Worm (Caenorhabditis elegans): ENCODE results near the gene F02E11.4.
"Not testable (repeated sequence)": the region's sequence is repeated elsewhere in the genome, so short reads cannot be mapped to it uniquely, and the experiment has no call there.

F02E11.4 gene

ce11 chrII:3290544-3290943, 13.0 kb upstream of the F02E11.4 start, which contains the start of gene F39E9.14:
Gene F39E9.14, minus strand, starts transcription at chrII:3290644.
- TF ChIP-seq nhr-76 (tag; optimal IDR thresholded peaks at IDR 0.05); lin-32 (GFP tag; optimal IDR thresholded peaks at IDR 0.05); ham-2 (GFP tag; optimal IDR thresholded peaks at IDR 0.05): not testable (repeated sequence)

DNA sequence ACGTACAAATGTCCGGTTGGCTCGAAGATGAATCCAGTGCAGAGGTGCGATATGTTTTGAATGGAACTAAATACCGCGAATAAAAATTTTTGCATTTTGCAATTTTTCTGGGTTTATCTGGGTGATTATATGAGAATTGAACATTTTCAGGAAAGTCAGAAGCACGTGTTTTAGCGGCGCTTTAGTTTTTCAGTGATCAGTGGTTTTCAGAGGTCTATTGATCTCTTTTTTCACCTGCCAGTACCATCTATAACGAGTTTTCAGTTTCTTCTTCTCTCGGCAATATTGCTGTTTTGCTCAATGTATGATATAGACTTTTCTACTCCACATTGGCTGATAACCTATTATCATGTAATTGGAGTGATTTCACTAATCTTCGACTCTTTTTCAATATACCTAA, 9.5 kb upstream of the F02E11.4 start, which contains the start of gene sri-63:
Gene sri-63 (plus strand): TSS at position 301 of the 400 bp plus-strand sequence.
- no peak for TF ChIP-seq mep-1 (tag; optimal IDR thresholded peaks at IDR 0.05)
- no peak for TF ChIP-seq mab-5 (tag; optimal IDR thresholded peaks at IDR 0.05)
- no peak for TF ChIP-seq ham-2 (GFP tag; optimal IDR thresholded peaks at IDR 0.05)
- no peak for TF ChIP-seq ces-1 (GFP tag; optimal IDR thresholded peaks at IDR 0.05)

DNA sequence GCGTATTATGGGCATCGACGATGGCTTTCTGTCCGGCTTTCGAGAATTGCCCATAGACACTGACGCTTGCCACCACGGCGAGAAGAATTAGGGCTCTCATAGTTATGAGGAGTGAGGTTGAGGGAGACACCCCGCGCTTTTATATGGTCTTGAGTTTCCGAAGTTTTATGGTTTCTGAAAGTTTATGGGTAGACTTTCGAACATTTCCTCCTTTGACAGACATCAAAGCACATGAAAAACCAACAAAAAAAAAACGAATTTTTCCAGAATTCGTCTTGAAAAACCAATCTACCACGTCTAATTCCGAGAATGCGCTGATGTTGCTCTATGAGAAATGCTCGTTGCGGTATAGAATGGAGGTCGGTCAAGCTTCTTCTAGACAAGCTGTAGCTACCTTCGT, 7.0 kb upstream of the F02E11.4 start, which contains the start of gene scl-15:
Gene scl-15 (minus strand): TSS at position 101 of the 400 bp plus-strand sequence.
- TF ChIP-seq elt-1 (tag; optimal IDR thresholded peaks at IDR 0.05; ENCODE audit: borderline replicate concordance, insufficient read depth) (no peak), lin-13 (tag; optimal IDR thresholded peaks at IDR 0.05) (no peak), flh-1 (GFP tag; optimal IDR thresholded peaks at IDR 0.05) (no peak)

DNA sequence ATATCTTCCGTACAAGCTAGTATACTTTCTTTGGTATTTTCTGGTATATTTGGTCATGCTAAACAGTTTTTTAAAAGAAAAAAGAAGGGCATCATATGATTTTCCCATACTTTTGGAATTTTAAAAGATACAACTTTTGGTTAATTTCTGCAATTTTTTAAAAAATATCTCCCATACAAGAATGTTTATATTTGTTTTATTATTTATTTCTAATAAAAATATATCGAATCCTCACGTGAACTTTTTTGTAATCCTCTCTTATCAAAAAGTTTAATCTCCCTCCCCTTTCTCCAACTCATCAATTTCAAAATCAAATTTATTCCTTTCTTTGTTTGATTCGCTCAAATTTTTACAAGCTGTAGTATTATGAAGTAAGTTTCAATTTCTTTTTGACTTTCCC, 4.8 kb upstream of the F02E11.4 start, which contains the start of gene nep-13:
Gene nep-13 (plus strand): TSS at position 301 of the 400 bp plus-strand sequence.
- TF ChIP-seq nhr-28 (tag; optimal IDR thresholded peaks at IDR 0.05), result no peak
- no peak for TF ChIP-seq ceh-39 (tag; optimal IDR thresholded peaks at IDR 0.05)
- no peak for TF ChIP-seq elt-3 (tag; optimal IDR thresholded peaks at IDR 0.05)
- TF ChIP-seq flh-1 (GFP tag; optimal IDR thresholded peaks at IDR 0.05), result no peak

- TF ChIP-seq cnd-1 (tag; optimal IDR thresholded peaks at IDR 0.05), result no peak
- no peak for TF ChIP-seq lin-13 (tag; optimal IDR thresholded peaks at IDR 0.05)
- TF ChIP-seq sptf-1 (tag; optimal IDR thresholded peaks at IDR 0.05), result no peak
- no peak for TF ChIP-seq flh-1 (GFP tag; optimal IDR thresholded peaks at IDR 0.05)
- no peak for TF ChIP-seq ces-1 (GFP tag; optimal IDR thresholded peaks at IDR 0.05)
- no peak for TF ChIP-seq M03D4.4 (tag; optimal IDR thresholded peaks at IDR 0.05)
- TF ChIP-seq ceh-43 (GFP tag; optimal IDR thresholded peaks at IDR 0.05), result no peak
- no peak for TF ChIP-seq mls-2 (tag; optimal IDR thresholded peaks at IDR 0.05)
Measured at ce11 chrII:3278634-3279033, 1.0 kb upstream of the F02E11.4 start, which contains the start of gene wht-4. Gene wht-4, plus strand, starts transcription at chrII:3278934.

DNA sequence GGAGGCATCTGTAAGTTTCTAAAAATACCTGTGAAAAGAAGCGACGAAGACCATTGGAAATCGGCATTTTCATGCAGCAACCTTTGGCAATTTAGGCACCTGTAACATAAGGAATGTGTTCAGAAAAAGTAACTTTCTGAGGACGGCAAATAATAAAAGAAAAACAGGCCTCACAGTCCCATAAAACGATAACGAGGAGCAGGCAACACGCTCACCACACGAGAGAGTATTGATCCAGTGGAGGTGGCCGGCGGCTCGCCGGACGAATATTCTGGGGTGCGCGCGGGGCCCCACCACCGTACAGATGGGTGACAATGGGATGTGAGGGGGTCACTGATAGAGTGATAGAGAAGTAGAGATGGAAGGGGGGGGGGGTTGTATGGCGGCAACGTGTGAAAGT, 2.7 kb downstream of the F02E11.4 start, which contains the start of gene F02E11.3:
Gene F02E11.3 (minus strand): TSS at position 101 of the 400 bp plus-strand sequence.
- TF ChIP-seq ceh-43 (GFP tag; optimal IDR thresholded peaks at IDR 0.05) (no peak), hlh-1 (tag; optimal IDR thresholded peaks at IDR 0.05) (no peak), zip-8 (tag; optimal IDR thresholded peaks at IDR 0.05) (no peak), ztf-11 (tag; optimal IDR thresholded peaks at IDR 0.05) (no peak), flh-1 (GFP tag; optimal IDR thresholded peaks at IDR 0.05) (no peak), mep-1 (tag; optimal IDR thresholded peaks at IDR 0.05) (no peak), nhr-2 (tag; optimal IDR thresholded peaks at IDR 0.05) (no peak), drap-1 (GFP tag; optimal IDR thresholded peaks at IDR 0.05) (no peak), lin-32 (GFP tag; optimal IDR thresholded peaks at IDR 0.05) (no peak), nhr-237 (tag; optimal IDR thresholded peaks at IDR 0.05) (no peak), elt-1 (tag; optimal IDR thresholded peaks at IDR 0.05; ENCODE audit: borderline replicate concordance, insufficient read depth) (no peak), snpc-4 (tag; optimal IDR thresholded peaks at IDR 0.05) (no peak), pha-4 (tag; optimal IDR thresholded peaks at IDR 0.05) (no peak)

DNA sequence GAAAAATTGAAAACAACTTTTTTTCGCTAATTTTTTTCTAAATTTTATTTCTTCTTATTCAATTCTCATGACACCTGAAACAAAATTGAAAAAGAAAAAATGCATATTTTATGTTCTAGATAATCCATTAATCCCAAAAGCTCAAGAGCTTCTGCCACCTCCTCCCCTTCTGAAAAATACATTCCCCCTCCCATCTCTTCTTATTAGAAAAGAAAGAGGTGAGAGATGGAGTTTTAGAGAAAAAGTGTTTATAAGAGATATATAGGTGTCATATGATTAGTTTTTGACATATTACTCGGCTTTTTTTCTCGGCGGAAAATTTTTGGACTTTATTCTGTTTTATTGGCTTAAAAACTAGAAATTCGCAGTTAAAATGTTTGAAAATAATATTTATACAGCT, 7.0 kb downstream of the F02E11.4 start:
- TF ChIP-seq elt-3 (tag; optimal IDR thresholded peaks at IDR 0.05) (no peak), ces-1 (GFP tag; optimal IDR thresholded peaks at IDR 0.05) (no peak), flh-1 (GFP tag; optimal IDR thresholded peaks at IDR 0.05) (no peak), ztf-11 (tag; optimal IDR thresholded peaks at IDR 0.05) (no peak), mab-5 (tag; optimal IDR thresholded peaks at IDR 0.05) (no peak), blmp-1 (tag; optimal IDR thresholded peaks at IDR 0.05) (no peak), hlh-1 (tag; optimal IDR thresholded peaks at IDR 0.05) (no peak), drap-1 (GFP tag; optimal IDR thresholded peaks at IDR 0.05) (no peak), mep-1 (tag; optimal IDR thresholded peaks at IDR 0.05) (no peak), pha-4 (tag; optimal IDR thresholded peaks at IDR 0.05) (no peak), zip-8 (tag; optimal IDR thresholded peaks at IDR 0.05) (no peak), ceh-43 (GFP tag; optimal IDR thresholded peaks at IDR 0.05) (no peak), nhr-237 (tag; optimal IDR thresholded peaks at IDR 0.05) (no peak), ceh-39 (tag; optimal IDR thresholded peaks at IDR 0.05) (no peak), nhr-76 (tag; optimal IDR thresholded peaks at IDR 0.05) (no peak)

Data from whole organism, mixed stage, embryonic.